Fruit fly (Drosophila melanogaster) whole organism, embryonic: ENCODE measurements around the gene na.

Experiments
- Bgb ChIP-seq: fragments of 200-800 bp; sonication (Bioruptor generic); IDR thresholded peaks from 2 replicates; pipeline ENCODE4 v1.3.6; 2022; ENCODE audit warnings: missing biosample characterization, missing genetic modification characterization; ENCODE audit not compliant: partially characterized antibody
- Bteb2 ChIP-seq: fragments of 200-800 bp; sonication (Bioruptor generic); optimal IDR thresholded peaks from 2 replicates; lab custom pipeline; 2016; ENCODE audit warnings: missing biosample characterization, missing genetic modification characterization
- CG10431 ChIP-seq: fragments of 200-800 bp; sonication (Bioruptor generic); optimal IDR thresholded peaks from 3 replicates; lab custom pipeline; 2018; ENCODE audit warnings: missing biosample characterization, mild to moderate bottlenecking, missing genetic modification characterization
- CG10959 ChIP-seq: fragments of 200-800 bp; sonication (Bioruptor generic); IDR thresholded peaks from 2 replicates; pipeline ENCODE4 v1.3.6; 2022; ENCODE audit warnings: missing biosample characterization, missing genetic modification characterization
- CG12391 ChIP-seq: fragments of 200-800 bp; sonication (Bioruptor generic); optimal IDR thresholded peaks from 3 replicates; lab custom pipeline; 2018; ENCODE audit warnings: missing biosample characterization, mild to moderate bottlenecking, missing genetic modification characterization, moderate library complexity
- CG12942 ChIP-seq: fragments of 200-800 bp; sonication (Bioruptor generic); optimal IDR thresholded peaks from 3 replicates; lab custom pipeline; 2016; ENCODE audit warnings: missing biosample characterization, missing genetic modification characterization
- CG13123 ChIP-seq: fragments of 200-800 bp; sonication (Bioruptor generic); optimal IDR thresholded peaks from 2 replicates; lab custom pipeline; 2016; ENCODE audit warnings: missing biosample characterization, missing genetic modification characterization
- CG14014 ChIP-seq: fragments of 200-800 bp; sonication (Bioruptor generic); IDR thresholded peaks from 2 replicates; pipeline ENCODE4 v1.3.6; 2022; ENCODE audit warnings: missing biosample characterization, missing genetic modification characterization
- CG14441 ChIP-seq: fragments of 200-800 bp; sonication (Bioruptor generic); IDR thresholded peaks from 2 replicates; pipeline ENCODE4 v1.3.6; 2022; ENCODE audit warnings: missing biosample characterization, missing genetic modification characterization
- CG14965 ChIP-seq: fragments of 200-800 bp; sonication (Bioruptor generic); optimal IDR thresholded peaks from 2 replicates; lab custom pipeline; 2016; ENCODE audit warnings: missing biosample characterization, missing genetic modification characterization, borderline replicate concordance
- CG15073 ChIP-seq: fragments of 200-800 bp; sonication (Bioruptor generic); optimal IDR thresholded peaks from 2 replicates; lab custom pipeline; 2016; ENCODE audit warnings: missing biosample characterization, missing genetic modification characterization
- CG1529 ChIP-seq: fragments of 200-800 bp; sonication (Bioruptor generic); optimal IDR thresholded peaks from 3 replicates; lab custom pipeline; 2018; ENCODE audit warnings: missing biosample characterization, missing genetic modification characterization
- CG17361 ChIP-seq: fragments of 200-800 bp; sonication (Bioruptor generic); IDR thresholded peaks from 3 replicates; pipeline ENCODE4 v1.3.6; 2022; ENCODE audit warnings: missing biosample characterization, missing genetic modification characterization
- CG18262 ChIP-seq: fragments of 200-800 bp; optimal IDR thresholded peaks from 3 replicates; lab custom pipeline; 2019; ENCODE audit warnings: missing biosample characterization, mild to moderate bottlenecking, missing genetic modification characterization, moderate library complexity
- CG30403 ChIP-seq: fragments of 200-800 bp; sonication (Bioruptor generic); optimal IDR thresholded peaks from 3 replicates; lab custom pipeline; 2016; ENCODE audit warnings: missing biosample characterization, missing genetic modification characterization
- CG3065 ChIP-seq: fragments of 200-800 bp; sonication (Bioruptor generic); optimal IDR thresholded peaks from 2 replicates; lab custom pipeline; 2016; ENCODE audit warnings: missing biosample characterization, missing genetic modification characterization
- CG32772 ChIP-seq: fragments of 200-800 bp; sonication (Bioruptor generic); IDR thresholded peaks from 2 replicates; pipeline ENCODE4 v1.3.6; 2022; ENCODE audit warnings: missing biosample characterization, missing genetic modification characterization
- CG34376 ChIP-seq: fragments of 200-800 bp; sonication (Bioruptor generic); optimal IDR thresholded peaks from 2 replicates; lab custom pipeline; 2018; ENCODE audit warnings: missing biosample characterization, mild to moderate bottlenecking, missing genetic modification characterization
- CG34422 ChIP-seq: fragments of 200-800 bp; sonication (Bioruptor generic); IDR thresholded peaks from 3 replicates; pipeline ENCODE4 v1.3.6; 2022; ENCODE audit warnings: missing biosample characterization, missing genetic modification characterization
- CG4328 ChIP-seq: fragments of 200-800 bp; sonication (Bioruptor generic); optimal IDR thresholded peaks from 3 replicates; lab custom pipeline; 2017; ENCODE audit warnings: missing biosample characterization, missing genetic modification reagents, missing genetic modification characterization
- CG4854 ChIP-seq: fragments of 200-800 bp; sonication (Bioruptor generic); optimal IDR thresholded peaks from 2 replicates; lab custom pipeline; 2016; ENCODE audit warnings: missing biosample characterization, missing genetic modification characterization, inconsistent platforms
- CG6854 ChIP-seq: fragments of 200-800 bp; sonication (Bioruptor generic); optimal IDR thresholded peaks from 3 replicates; lab custom pipeline; 2017; ENCODE audit warnings: missing biosample characterization, mild to moderate bottlenecking, missing genetic modification characterization
- CG7786 ChIP-seq: fragments of 200-800 bp; sonication (Bioruptor generic); optimal IDR thresholded peaks from 2 replicates; lab custom pipeline; 2016; ENCODE audit warnings: missing biosample characterization, missing genetic modification characterization
- CG7963 ChIP-seq: fragments of 200-800 bp; sonication (Bioruptor generic); IDR thresholded peaks from 3 replicates; pipeline ENCODE4 v1.3.6; 2022; ENCODE audit warnings: missing biosample characterization, missing genetic modification characterization; ENCODE audit not compliant: partially characterized antibody
- CG8089 ChIP-seq: fragments of 200-800 bp; sonication (Bioruptor generic); optimal IDR thresholded peaks from 3 replicates; lab custom pipeline; 2016; ENCODE audit warnings: missing biosample characterization, missing genetic modification characterization
- CG9609 ChIP-seq: fragments of 200-800 bp; sonication (Bioruptor generic); optimal IDR thresholded peaks from 3 replicates; lab custom pipeline; 2016; ENCODE audit warnings: missing biosample characterization, missing genetic modification characterization
- CG9817 ChIP-seq: fragments of 200-800 bp; sonication (Bioruptor generic); optimal IDR thresholded peaks from 2 replicates; lab custom pipeline; 2018; ENCODE audit warnings: missing biosample characterization, mild to moderate bottlenecking, missing genetic modification characterization, moderate library complexity
- CrebB ChIP-seq: fragments of 200-800 bp; sonication (Bioruptor generic); optimal IDR thresholded peaks from 3 replicates; lab custom pipeline; 2018; ENCODE audit warnings: missing biosample characterization, mild to moderate bottlenecking, missing genetic modification characterization
- D19B ChIP-seq: fragments of 200-800 bp; sonication (Bioruptor generic); optimal IDR thresholded peaks from 2 replicates; lab custom pipeline; 2017; ENCODE audit warnings: missing biosample characterization, mild to moderate bottlenecking, missing genetic modification characterization
- Dad ChIP-seq: fragments of 200-800 bp; sonication (Bioruptor generic); optimal IDR thresholded peaks from 3 replicates; lab custom pipeline; 2016; ENCODE audit warnings: missing biosample characterization, missing genetic modification characterization
- GATAe ChIP-seq: fragments of 200-800 bp; sonication (Bioruptor generic); conservative IDR thresholded peaks from 2 replicates; pipeline ENCODE4 v1.3.6; 2022; ENCODE audit warnings: missing biosample characterization, missing genetic modification characterization
- Hsf ChIP-seq: fragments of 200-800 bp; sonication (Bioruptor generic); optimal IDR thresholded peaks from 3 replicates; lab custom pipeline; 2016; ENCODE audit warnings: missing biosample characterization, missing genetic modification characterization
- Mad ChIP-seq: fragments of 200-800 bp; sonication (Bioruptor generic); optimal IDR thresholded peaks from 2 replicates; lab custom pipeline; 2016; ENCODE audit warnings: missing biosample characterization, missing genetic modification characterization
- Myb ChIP-seq: fragments of 200-800 bp; sonication (Bioruptor generic); optimal IDR thresholded peaks from 2 replicates; lab custom pipeline; 2016; ENCODE audit warnings: missing biosample characterization, missing genetic modification characterization
- Nf-YB ChIP-seq: fragments of 200-800 bp; sonication (Bioruptor generic); optimal IDR thresholded peaks from 3 replicates; lab custom pipeline; 2019; ENCODE audit warnings: missing biosample characterization, mild to moderate bottlenecking, missing genetic modification characterization, moderate library complexity
- Vsx1 ChIP-seq: fragments of 200-800 bp; sonication (Bioruptor generic); optimal IDR thresholded peaks from 2 replicates; lab custom pipeline; 2017; ENCODE audit warnings: missing biosample characterization, mild to moderate bottlenecking, missing genetic modification characterization, missing genetic modification reagents
- cad ChIP-seq: fragments of >200 bp; optimal IDR thresholded peaks from 2 replicates; lab custom pipeline; 2017; ENCODE audit warnings: missing biosample characterization, missing genetic modification characterization
- dpn ChIP-seq, 2 experiments: fragments of 200-800 bp; sonication (Bioruptor generic); optimal IDR thresholded peaks; 3 replicates each; lab custom pipeline; 2016; ENCODE audit warnings: missing biosample characterization in 2 of 2, missing genetic modification characterization in 2 of 2
- grau ChIP-seq: fragments of 200-800 bp; optimal IDR thresholded peaks from 3 replicates; lab custom pipeline; 2019; ENCODE audit warnings: missing biosample characterization, mild to moderate bottlenecking, missing genetic modification characterization, moderate library complexity
- gro ChIP-seq: fragments of 200-800 bp; sonication (Bioruptor generic); optimal IDR thresholded peaks from 2 replicates; lab custom pipeline; 2016; ENCODE audit warnings: missing biosample characterization, missing genetic modification characterization
- hkb ChIP-seq, 2 experiments: fragments of 200-800 bp in 1 of 2; fragments of >200 bp in 1 of 2; sonication (Bioruptor generic) in 1 of 2; IDR thresholded peaks in 1 of 2; optimal IDR thresholded peaks in 1 of 2; 2 replicates each; pipeline versions ENCODE4 v1.3.6 to Lab custom; 2017 to 2022; ENCODE audit warnings: missing biosample characterization in 1 of 2, missing genetic modification characterization in 1 of 2
- jing ChIP-seq: fragments of 200-800 bp; sonication (Bioruptor generic); optimal IDR thresholded peaks from 2 replicates; lab custom pipeline; 2018; ENCODE audit warnings: missing biosample characterization, mild to moderate bottlenecking, missing genetic modification characterization
- kay ChIP-seq: fragments of 200-800 bp; sonication (Bioruptor generic); optimal IDR thresholded peaks from 2 replicates; lab custom pipeline; 2016; ENCODE audit warnings: missing biosample characterization, missing genetic modification characterization
- klu ChIP-seq: fragments of 200-800 bp; sonication (Bioruptor generic); IDR thresholded peaks from 2 replicates; pipeline ENCODE4 v1.3.6; 2022; ENCODE audit warnings: missing biosample characterization, missing genetic modification characterization
- lab ChIP-seq: fragments of 200-800 bp; sonication (Bioruptor generic); optimal IDR thresholded peaks from 3 replicates; lab custom pipeline; 2017; ENCODE audit warnings: missing biosample characterization, missing genetic modification characterization, mild to moderate bottlenecking, moderate library complexity, missing genetic modification reagents
- mirr ChIP-seq: fragments of 200-800 bp; sonication (Bioruptor generic); optimal IDR thresholded peaks from 3 replicates; lab custom pipeline; 2018; ENCODE audit warnings: missing biosample characterization, mild to moderate bottlenecking, missing genetic modification characterization
- pzg ChIP-seq: fragments of 200-800 bp; sonication (Bioruptor generic); optimal IDR thresholded peaks from 3 replicates; lab custom pipeline; 2018; ENCODE audit warnings: missing biosample characterization, mild to moderate bottlenecking, missing genetic modification characterization, moderate library complexity
- slbo ChIP-seq: fragments of 200-800 bp; sonication (Bioruptor generic); IDR thresholded peaks from 2 replicates; pipeline ENCODE4 v1.3.6; 2022; ENCODE audit warnings: missing biosample characterization, missing genetic modification characterization
- slou ChIP-seq: fragments of 200-800 bp; sonication (Bioruptor generic); optimal IDR thresholded peaks from 3 replicates; lab custom pipeline; 2016; ENCODE audit warnings: missing biosample characterization, missing genetic modification characterization
- stwl ChIP-seq: fragments of 200-800 bp; sonication (Bioruptor generic); optimal IDR thresholded peaks from 3 replicates; lab custom pipeline; 2018; ENCODE audit warnings: missing biosample characterization, mild to moderate bottlenecking, missing genetic modification characterization, moderate library complexity
- tup ChIP-seq: fragments of 200-800 bp; sonication (Bioruptor generic); optimal IDR thresholded peaks from 2 replicates; lab custom pipeline; 2016; ENCODE audit warnings: missing biosample characterization, mild to moderate bottlenecking, missing genetic modification characterization, moderate library complexity

The na gene

DNA sequence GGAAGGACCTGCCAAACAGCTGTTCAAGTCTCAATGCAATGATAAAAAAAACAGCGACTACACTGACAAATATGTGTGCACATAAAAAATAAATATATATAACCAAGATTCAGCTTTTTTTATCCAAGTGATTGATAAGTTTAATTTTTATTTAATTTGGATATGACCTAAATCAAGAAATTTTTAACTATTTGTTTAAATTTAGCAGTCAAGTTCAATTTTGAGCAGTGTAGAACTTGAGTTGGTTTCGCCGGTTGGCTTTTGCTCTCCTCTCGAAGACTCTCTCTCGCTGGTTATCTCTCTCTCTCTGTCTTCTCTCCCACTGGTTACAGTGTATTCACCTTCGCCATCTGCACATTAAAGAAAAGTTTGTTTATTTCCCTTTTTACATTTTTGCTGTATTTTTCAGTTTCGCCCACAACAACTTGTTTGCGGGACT lies 48.1 kb upstream of the na start (continued):
- peak; percentile 93 for TF ChIP-seq lab (GFP tag; lab: Kevin White, UChicago)
- peak; percentile 64 for TF ChIP-seq CG13123 (GFP tag; lab: Kevin White, UChicago)
- no peak for TF ChIP-seq hkb (optimal IDR thresholded peaks at IDR 0.05; lab: Kevin White, UChicago)
- TF ChIP-seq hkb (GFP tag; IDR thresholded peaks at IDR 0.05; lab: Robert Waterston, UW): peak; percentile 93
- peak; percentile 48 for TF ChIP-seq Myb (GFP tag; lab: Kevin White, UChicago)
- TF ChIP-seq CG17361 (GFP tag; lab: Robert Waterston, UW): peak; percentile 92
- TF ChIP-seq Bgb (GFP tag; lab: Robert Waterston, UW): no peak
- peak; percentile 82 for TF ChIP-seq Hsf (GFP tag; lab: Kevin White, UChicago)
- peak; percentile 52 for TF ChIP-seq Dad
- TF ChIP-seq CG15073 (GFP tag; lab: Kevin White, UChicago): peak; percentile 36
- TF ChIP-seq Mad (GFP tag; lab: Kevin White, UChicago): peak; percentile 28
- TF ChIP-seq gro (GFP tag; lab: Kevin White, UChicago): no peak
- TF ChIP-seq CG1529 (GFP tag; lab: Kevin White, UChicago): peak; percentile 64
- TF ChIP-seq CG14965 (GFP tag; lab: Kevin White, UChicago): no peak
- TF ChIP-seq Bteb2 (GFP tag; lab: Kevin White, UChicago): peak; percentile 82
- peak; percentile 72 for TF ChIP-seq CG12942 (GFP tag; lab: Kevin White, UChicago)
- TF ChIP-seq CG34376: peak; percentile 50
- TF ChIP-seq CG7786: peak; percentile 59
- peak; percentile 70 for TF ChIP-seq CG9609 (GFP tag; lab: Kevin White, UChicago)
- peak; percentile 57 for TF ChIP-seq jing (GFP tag; lab: Kevin White, UChicago)
- no peak for TF ChIP-seq mirr (GFP tag; lab: Kevin White, UChicago)
- peak; percentile 79 for TF ChIP-seq kay (GFP tag; lab: Kevin White, UChicago)
- TF ChIP-seq CG6854 (GFP tag; lab: Kevin White, UChicago): peak; percentile 80
- TF ChIP-seq pzg (GFP tag; lab: Kevin White, UChicago): no peak
- peak; percentile 6 for TF ChIP-seq stwl (tag; lab: Kevin White, UChicago)
- TF ChIP-seq CG10431 (GFP tag; lab: Kevin White, UChicago): no peak
- peak; percentile 89 for TF ChIP-seq grau (tag; lab: Kevin White, UChicago)
- peak; percentile 66; the same call in 1 of the 2 replicates for TF ChIP-seq klu (GFP tag; lab: Robert Waterston, UW)
- TF ChIP-seq CG8089 (GFP tag; lab: Kevin White, UChicago): peak; percentile 40
- peak; percentile 83 to 86 for TF ChIP-seq dpn (GFP tag; optimal IDR thresholded peaks at IDR 0.05; lab: Kevin White, UChicago)
- TF ChIP-seq Vsx1 (GFP tag; lab: Kevin White, UChicago): peak; percentile 58
- peak; percentile 72 for TF ChIP-seq CrebB (tag; lab: Kevin White, UChicago)
- peak; percentile 57 for TF ChIP-seq CG4854 (GFP tag; lab: Kevin White, UChicago)
- peak; percentile 80 for TF ChIP-seq CG9817 (tag; lab: Kevin White, UChicago)
- no peak for TF ChIP-seq CG7963
- TF ChIP-seq tup: peak; percentile 44
- no peak for TF ChIP-seq GATAe (GFP tag; lab: Robert Waterston, UW)
- peak; percentile 90 for TF ChIP-seq CG18262 (tag; lab: Kevin White, UChicago)
- TF ChIP-seq CG30403 (GFP tag; lab: Kevin White, UChicago): peak; percentile 91
- peak; percentile 84 for TF ChIP-seq CG14014 (GFP tag; lab: Robert Waterston, UW)
- TF ChIP-seq slbo (GFP tag; lab: Robert Waterston, UW): peak; percentile 89
- TF ChIP-seq CG32772 (GFP tag; lab: Robert Waterston, UW): peak; percentile 85
- peak; percentile 72 for TF ChIP-seq Nf-YB (GFP tag; lab: Kevin White, UChicago)
- peak; percentile 88 for TF ChIP-seq CG34422 (GFP tag; lab: Robert Waterston, UW)
- no peak for TF ChIP-seq cad (GFP tag; lab: Kevin White, UChicago)
- peak; percentile 91 for TF ChIP-seq CG12391 (tag; lab: Kevin White, UChicago)
- peak; percentile 82 for TF ChIP-seq slou (GFP tag; lab: Kevin White, UChicago)
- TF ChIP-seq CG14441 (GFP tag; lab: Robert Waterston, UW): peak; percentile 83
- TF ChIP-seq CG10959: peak; percentile 76
- TF ChIP-seq D19B (GFP tag; lab: Kevin White, UChicago): peak; percentile 74
- peak; percentile 59 for TF ChIP-seq CG4328 (GFP tag; lab: Kevin White, UChicago)
- peak; percentile 16 for TF ChIP-seq CG3065 (GFP tag; lab: Kevin White, UChicago)
